Worm (Caenorhabditis elegans) whole organism, L1 larva: Measurements from ENCODE around the gene F02H6.6.
A peak's percentile ranks its signal among the peaks of the same experiment; 100 is the strongest.

ENCODE experiments used
- C16A3.4 ChIP-seq: fragments of 150-350 bp; optimal IDR thresholded peaks from 2 replicates; lab custom pipeline; 2014; ENCODE audit warnings: missing biosample characterization, missing genetic modification characterization
- C34B4.2 ChIP-seq: sonication (generic microtip); optimal IDR thresholded peaks from 2 replicates; lab custom pipeline; 2017; ENCODE audit warnings: mild to moderate bottlenecking, missing genetic modification characterization, missing compliant biosample characterization
- F16B12.6 ChIP-seq: fragments of 150-350 bp; optimal IDR thresholded peaks from 2 replicates; lab custom pipeline; 2014; ENCODE audit warnings: missing biosample characterization, missing genetic modification characterization
- aha-1 ChIP-seq: fragments of 150-350 bp; optimal IDR thresholded peaks from 2 replicates; lab custom pipeline; 2014; ENCODE audit warnings: missing biosample characterization, missing genetic modification characterization
- alr-1 ChIP-seq: fragments of 200-800 bp; sonication (Bioruptor generic); optimal IDR thresholded peaks from 2 replicates; lab custom pipeline; 2018; ENCODE audit warnings: borderline replicate concordance, mild to moderate bottlenecking, missing genetic modification characterization, missing compliant biosample characterization
- aly-2 ChIP-seq: fragments of 150-350 bp; optimal IDR thresholded peaks from 2 replicates; lab custom pipeline; 2014; ENCODE audit warnings: missing biosample characterization, missing genetic modification characterization
- ceh-88 ChIP-seq: fragments of 200-800 bp; sonication (Bioruptor generic); IDR thresholded peaks from 2 replicates; pipeline ENCODE4 v1.3.6; 2022; ENCODE audit warnings: missing genetic modification characterization, missing compliant biosample characterization
- ceh-90 ChIP-seq: sonication (generic microtip); optimal IDR thresholded peaks from 2 replicates; lab custom pipeline; 2016; ENCODE audit warnings: missing genetic modification characterization, missing compliant biosample characterization
- egl-13 ChIP-seq: sonication (generic microtip); optimal IDR thresholded peaks from 2 replicates; lab custom pipeline; 2016; ENCODE audit warnings: missing genotype, missing genetic modification reagents, missing genetic modification characterization, missing compliant biosample characterization
- egl-27 ChIP-seq, 2 experiments: fragments of 150-350 bp in 1 of 2; sonication (generic microtip); optimal IDR thresholded peaks; 3 replicates each; lab custom pipeline; 2017 to 2018; ENCODE audit warnings: missing biosample characterization in 2 of 2, missing genetic modification characterization in 2 of 2, missing genetic modification reagents in 2 of 2
- elt-2 ChIP-seq: sonication (generic microtip); optimal IDR thresholded peaks from 2 replicates; lab custom pipeline; 2016; ENCODE audit warnings: missing genetic modification characterization, mild to moderate bottlenecking, inconsistent platforms, missing compliant biosample characterization, missing genetic modification reagents
- elt-3 ChIP-seq, 6 experiments: fragments of 150-350 bp in 1 of 6; sonication (generic microtip); optimal IDR thresholded peaks; 2 replicates each; lab custom pipeline; 2017 to 2018; ENCODE audit warnings: missing biosample characterization in 6 of 6, missing genetic modification characterization in 6 of 6, inconsistent platforms in 1 of 6
- fkh-10 ChIP-seq: sonication (generic microtip); optimal IDR thresholded peaks from 2 replicates; lab custom pipeline; 2017; ENCODE audit warnings: missing biosample characterization, missing genetic modification reagents, missing genetic modification characterization
- fkh-4 ChIP-seq: sonication (generic microtip); optimal IDR thresholded peaks from 2 replicates; lab custom pipeline; 2016; ENCODE audit warnings: missing compliant biosample characterization, missing genetic modification characterization, borderline replicate concordance
- fos-1 ChIP-seq: fragments of 150-350 bp; optimal IDR thresholded peaks from 2 replicates; lab custom pipeline; 2014; ENCODE audit warnings: missing biosample characterization, missing genetic modification characterization
- grh-1 ChIP-seq: fragments of 200-800 bp; sonication (Bioruptor generic); IDR thresholded peaks from 2 replicates; pipeline ENCODE4 v1.3.6; 2022; ENCODE audit warnings: missing genetic modification reagents, missing genetic modification characterization, missing compliant biosample characterization
- hpl-2 ChIP-seq: fragments of 150-350 bp; optimal IDR thresholded peaks from 2 replicates; lab custom pipeline; 2014; ENCODE audit warnings: missing biosample characterization, missing genetic modification reagents, missing genetic modification characterization
- mef-2 ChIP-seq: fragments of 150-350 bp; optimal IDR thresholded peaks from 2 replicates; lab custom pipeline; 2014; ENCODE audit warnings: missing biosample characterization, missing genetic modification characterization
- mep-1 ChIP-seq: fragments of 150-350 bp; optimal IDR thresholded peaks from 2 replicates; lab custom pipeline; 2014; ENCODE audit warnings: missing biosample characterization, missing genetic modification characterization
- nhr-11 ChIP-seq: fragments of 150-350 bp; optimal IDR thresholded peaks from 2 replicates; lab custom pipeline; 2014; ENCODE audit warnings: missing biosample characterization, missing genetic modification characterization
- nhr-12 ChIP-seq: sonication (generic microtip); optimal IDR thresholded peaks from 2 replicates; lab custom pipeline; 2017; ENCODE audit warnings: missing biosample characterization, missing genetic modification characterization
- nhr-19 ChIP-seq: fragments of 200-800 bp; sonication (Bioruptor generic); conservative IDR thresholded peaks from 2 replicates; pipeline ENCODE4 v1.3.6; 2022; ENCODE audit warnings: missing genetic modification characterization, missing compliant biosample characterization
- nhr-20 ChIP-seq: sonication (generic microtip); optimal IDR thresholded peaks from 2 replicates; lab custom pipeline; 2016; ENCODE audit warnings: mild to moderate bottlenecking, missing genetic modification characterization, missing compliant biosample characterization
- nhr-71 ChIP-seq: sonication (generic microtip); optimal IDR thresholded peaks from 2 replicates; lab custom pipeline; 2016; ENCODE audit warnings: mild to moderate bottlenecking, missing genetic modification characterization, moderate library complexity, missing compliant biosample characterization
- nhr-84 ChIP-seq: sonication (generic microtip); optimal IDR thresholded peaks from 2 replicates; lab custom pipeline; 2017; ENCODE audit warnings: missing biosample characterization, missing genetic modification characterization
- nhr-85 ChIP-seq: sonication (generic microtip); peaks from one replicate; lab custom pipeline; 2016; ENCODE audit warnings: missing genetic modification characterization, inconsistent platforms, missing compliant biosample characterization
- nhr-90 ChIP-seq: sonication (generic microtip); optimal IDR thresholded peaks from 2 replicates; lab custom pipeline; 2016; ENCODE audit warnings: mild to moderate bottlenecking, missing genetic modification characterization, missing compliant biosample characterization; ENCODE audit not compliant: poor library complexity
- pag-3 ChIP-seq: sonication (generic microtip); optimal IDR thresholded peaks from 2 replicates; lab custom pipeline; 2017; ENCODE audit warnings: missing genetic modification characterization, mild to moderate bottlenecking, missing compliant biosample characterization, antibody characterized with exemption, borderline replicate concordance; ENCODE audit not compliant: insufficient read depth
- rnt-1 ChIP-seq: sonication (generic microtip); optimal IDR thresholded peaks from 2 replicates; lab custom pipeline; 2016; ENCODE audit warnings: mild to moderate bottlenecking, missing genetic modification characterization, moderate library complexity, missing compliant biosample characterization
- skn-1 ChIP-seq: fragments of 150-350 bp; optimal IDR thresholded peaks from 2 replicates; lab custom pipeline; 2014; ENCODE audit warnings: missing biosample characterization, missing genetic modification characterization
- snu-23 ChIP-seq: sonication (generic microtip); optimal IDR thresholded peaks from 2 replicates; lab custom pipeline; 2016; ENCODE audit warnings: missing genetic modification characterization, missing compliant biosample characterization
- sox-4 ChIP-seq: sonication (generic microtip); optimal IDR thresholded peaks from 2 replicates; lab custom pipeline; 2016; ENCODE audit warnings: missing genetic modification characterization, missing compliant biosample characterization
- sptf-1 ChIP-seq: fragments of 150-350 bp; optimal IDR thresholded peaks from 2 replicates; lab custom pipeline; 2014; ENCODE audit warnings: missing biosample characterization, missing genetic modification characterization
- sup-37 ChIP-seq: fragments of 200-800 bp; sonication (Bioruptor generic); optimal IDR thresholded peaks from 2 replicates; lab custom pipeline; 2018; ENCODE audit warnings: mild to moderate bottlenecking, missing genetic modification characterization, missing compliant biosample characterization
- swsn-7 ChIP-seq: sonication (generic microtip); optimal IDR thresholded peaks from 2 replicates; lab custom pipeline; 2016; ENCODE audit warnings: missing genetic modification characterization, missing compliant biosample characterization
- tbx-2 ChIP-seq: sonication (generic microtip); optimal IDR thresholded peaks from 2 replicates; lab custom pipeline; 2016; ENCODE audit warnings: missing genetic modification characterization, missing compliant biosample characterization
- tlp-1 ChIP-seq: fragments of 150-350 bp; optimal IDR thresholded peaks from 2 replicates; lab custom pipeline; 2014; ENCODE audit warnings: missing biosample characterization, missing genetic modification characterization
- unc-30 ChIP-seq: sonication (generic microtip); optimal IDR thresholded peaks from 2 replicates; lab custom pipeline; 2017; ENCODE audit warnings: missing biosample characterization, missing genetic modification characterization
- vab-15 ChIP-seq: sonication (generic microtip); optimal IDR thresholded peaks from 2 replicates; lab custom pipeline; 2017; ENCODE audit warnings: missing genotype, mild to moderate bottlenecking, missing genetic modification characterization, missing compliant biosample characterization
- zag-1 ChIP-seq: fragments of 150-350 bp; optimal IDR thresholded peaks from 2 replicates; lab custom pipeline; 2014; ENCODE audit warnings: missing biosample characterization, missing genetic modification characterization
- zip-4 ChIP-seq: fragments of 200-800 bp; sonication (Bioruptor generic); optimal IDR thresholded peaks from 2 replicates; lab custom pipeline; 2018; ENCODE audit warnings: mild to moderate bottlenecking, missing genetic modification characterization, moderate library complexity, missing compliant biosample characterization
- ztf-11 ChIP-seq, 2 experiments: sonication (generic microtip); optimal IDR thresholded peaks; 2 replicates each; lab custom pipeline; 2016 to 2017; ENCODE audit warnings: missing genetic modification characterization in 2 of 2, missing biosample characterization in 1 of 2, missing compliant biosample characterization in 1 of 2
- ztf-4 ChIP-seq: fragments of 150-350 bp; optimal IDR thresholded peaks from 2 replicates; lab custom pipeline; 2014; ENCODE audit warnings: missing biosample characterization, missing genetic modification characterization

The F02H6.6 gene

DNA sequence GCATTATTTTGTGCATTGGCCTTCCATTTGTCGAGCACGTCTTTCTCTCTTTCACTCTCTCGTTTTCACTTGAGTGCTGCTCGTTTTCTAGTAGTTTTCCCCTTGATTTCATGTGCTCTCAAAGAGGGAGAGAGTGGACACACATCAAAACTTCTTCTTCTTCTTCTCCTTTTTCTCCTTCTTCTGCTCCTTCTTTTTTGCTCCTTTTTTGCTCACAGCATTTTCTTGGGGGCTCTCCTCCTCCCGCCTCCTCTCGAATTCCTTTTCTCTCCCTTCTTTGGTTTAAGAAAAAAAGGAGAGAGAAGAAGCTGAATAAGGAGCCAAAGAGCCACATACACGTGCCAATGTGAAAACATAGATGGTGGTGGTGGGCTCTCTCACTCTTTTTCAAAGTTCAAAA, 41.9 kb upstream of the F02H6.6 start (continued):
- no peak for TF ChIP-seq aly-2 (tag; lab: Kevin White, UChicago)
- no peak for TF ChIP-seq hpl-2 (GFP tag; lab: Kevin White, UChicago)
- TF ChIP-seq zag-1 (tag; lab: Kevin White, UChicago), result no peak
- TF ChIP-seq sptf-1 (tag; lab: Kevin White, UChicago), result no peak
- TF ChIP-seq rnt-1, result no peak
- TF ChIP-seq C16A3.4 (tag; lab: Kevin White, UChicago), result no peak
- TF ChIP-seq swsn-7 (tag; lab: Kevin White, UChicago), result peak; percentile 31
- no peak for TF ChIP-seq ztf-11 (tag; optimal IDR thresholded peaks at IDR 0.05; lab: Kevin White, UChicago)
- TF ChIP-seq tlp-1, result no peak
- no peak for TF ChIP-seq skn-1
- no peak for TF ChIP-seq ceh-90 (tag; lab: Kevin White, UChicago)
- no peak for TF ChIP-seq aha-1 (tag; lab: Kevin White, UChicago)
- no peak for TF ChIP-seq fos-1
- no peak for TF ChIP-seq egl-27 (tag; optimal IDR thresholded peaks at IDR 0.05; lab: Kevin White, UChicago)
- no peak for TF ChIP-seq sox-4 (tag; lab: Kevin White, UChicago)
- TF ChIP-seq nhr-85 (tag; lab: Kevin White, UChicago), result no peak
- TF ChIP-seq pag-3, result no peak
- no peak for TF ChIP-seq ceh-88 (GFP tag; lab: Robert Waterston, UW)
- TF ChIP-seq fkh-10 (GFP tag; lab: Kevin White, UChicago), result peak; percentile 65
- peak; percentile 40 for TF ChIP-seq egl-13 (tag; lab: Kevin White, UChicago)
- no peak for TF ChIP-seq mef-2 (tag; lab: Kevin White, UChicago)
- TF ChIP-seq nhr-12 (tag; lab: Kevin White, UChicago), result no peak
- no peak for TF ChIP-seq alr-1 (tag; lab: Kevin White, UChicago)
- TF ChIP-seq fkh-4 (tag; lab: Kevin White, UChicago), result no peak
- TF ChIP-seq nhr-71 (tag; lab: Kevin White, UChicago), result peak; percentile 60
- no peak for TF ChIP-seq grh-1 (GFP tag; lab: Robert Waterston, UW)
- TF ChIP-seq snu-23, result peak; percentile 35
- TF ChIP-seq zip-4, result no peak
- TF ChIP-seq nhr-19, result no peak
- TF ChIP-seq vab-15 (tag; lab: Kevin White, UChicago), result no peak
- TF ChIP-seq elt-2, result no peak
- no peak for TF ChIP-seq unc-30 (tag; lab: Kevin White, UChicago)
- no peak for TF ChIP-seq C34B4.2 (tag; lab: Kevin White, UChicago)

ce11 chrIV:14269932-14270331, 39.2 kb upstream of the F02H6.6 start:
- TF ChIP-seq nhr-11 (no peak), sox-4 (tag; lab: Kevin White, UChicago) (no peak), mep-1 (tag; lab: Kevin White, UChicago) (no peak), mef-2 (tag; lab: Kevin White, UChicago) (no peak), snu-23 (no peak), nhr-84 (tag; lab: Kevin White, UChicago) (no peak), elt-3 (tag; optimal IDR thresholded peaks at IDR 0.05; lab: Kevin White, UChicago) (no peak), nhr-20 (tag; lab: Kevin White, UChicago) (no peak), hpl-2 (GFP tag; lab: Kevin White, UChicago) (no peak), unc-30 (tag; lab: Kevin White, UChicago) (no peak), ceh-90 (tag; lab: Kevin White, UChicago) (no peak), aha-1 (tag; lab: Kevin White, UChicago) (no peak), fkh-4 (tag; lab: Kevin White, UChicago) (no peak), nhr-90 (tag; lab: Kevin White, UChicago) (no peak), F16B12.6 (tag; lab: Kevin White, UChicago) (no peak), sup-37 (GFP tag; lab: Kevin White, UChicago) (no peak), ztf-4 (tag; lab: Kevin White, UChicago) (no peak), tlp-1 (no peak), tbx-2 (tag; lab: Kevin White, UChicago) (no peak)
